Fruit fly (Drosophila melanogaster) whole organism, embryonic: ENCODE results near the gene Cpr23B.
A peak's percentile ranks its signal among the peaks of the same experiment; 100 is the strongest.

ENCODE experiments used
- CG10543 ChIP-seq: fragments of 200-800 bp; sonication (Bioruptor generic); optimal IDR thresholded peaks from 3 replicates; lab custom pipeline; 2017; ENCODE audit warnings: missing biosample characterization, mild to moderate bottlenecking, missing genetic modification characterization, moderate library complexity
- CG10565 ChIP-seq: fragments of 200-800 bp; sonication (Bioruptor generic); optimal IDR thresholded peaks from 3 replicates; lab custom pipeline; 2016; ENCODE audit warnings: missing biosample characterization, mild to moderate bottlenecking, missing genetic modification characterization
- CG12155 ChIP-seq: fragments of 200-800 bp; sonication (Bioruptor generic); optimal IDR thresholded peaks from 3 replicates; lab custom pipeline; 2016; ENCODE audit warnings: missing biosample characterization, missing genetic modification characterization
- CG12769 ChIP-seq: fragments of 200-800 bp; sonication (Bioruptor generic); optimal IDR thresholded peaks from 2 replicates; lab custom pipeline; 2019; ENCODE audit warnings: missing biosample characterization, mild to moderate bottlenecking, missing genetic modification characterization, moderate library complexity
- CG17802 ChIP-seq: fragments of 200-800 bp; sonication (Bioruptor generic); optimal IDR thresholded peaks from 2 replicates; lab custom pipeline; 2018; ENCODE audit warnings: missing biosample characterization, mild to moderate bottlenecking, missing genetic modification characterization, moderate library complexity
- CG2116 ChIP-seq: fragments of 200-800 bp; sonication (Bioruptor generic); optimal IDR thresholded peaks from 3 replicates; lab custom pipeline; 2018; ENCODE audit warnings: missing biosample characterization, mild to moderate bottlenecking, missing genetic modification characterization
- CG2875 ChIP-seq: fragments of 200-800 bp; sonication (Bioruptor generic); optimal IDR thresholded peaks from 2 replicates; lab custom pipeline; 2017; ENCODE audit warnings: missing biosample characterization, mild to moderate bottlenecking, missing genetic modification characterization, missing genetic modification reagents
- CG31388 ChIP-seq: fragments of 200-800 bp; sonication (Bioruptor generic); optimal IDR thresholded peaks from 2 replicates; lab custom pipeline; 2016; ENCODE audit warnings: missing biosample characterization, missing genetic modification characterization
- CG3163 ChIP-seq: fragments of 200-800 bp; sonication (Bioruptor generic); optimal IDR thresholded peaks from 3 replicates; lab custom pipeline; 2016; ENCODE audit warnings: missing biosample characterization, missing genetic modification characterization
- CG34376 ChIP-seq: fragments of 200-800 bp; sonication (Bioruptor generic); optimal IDR thresholded peaks from 2 replicates; lab custom pipeline; 2018; ENCODE audit warnings: missing biosample characterization, mild to moderate bottlenecking, missing genetic modification characterization
- CG3838 ChIP-seq: fragments of 200-800 bp; sonication (Bioruptor generic); optimal IDR thresholded peaks from 3 replicates; lab custom pipeline; 2016; ENCODE audit warnings: missing biosample characterization, missing genetic modification characterization
- CG3995 ChIP-seq: fragments of 200-800 bp; sonication (Bioruptor generic); optimal IDR thresholded peaks from 3 replicates; lab custom pipeline; 2016; ENCODE audit warnings: missing biosample characterization, missing genetic modification characterization
- CG4707 ChIP-seq: fragments of 200-800 bp; sonication (Bioruptor generic); optimal IDR thresholded peaks from 2 replicates; lab custom pipeline; 2018; ENCODE audit warnings: missing biosample characterization, mild to moderate bottlenecking, missing genetic modification characterization, moderate library complexity
- CG6854 ChIP-seq: fragments of 200-800 bp; sonication (Bioruptor generic); optimal IDR thresholded peaks from 3 replicates; lab custom pipeline; 2017; ENCODE audit warnings: missing biosample characterization, mild to moderate bottlenecking, missing genetic modification characterization
- Dad ChIP-seq: fragments of 200-800 bp; sonication (Bioruptor generic); optimal IDR thresholded peaks from 3 replicates; lab custom pipeline; 2016; ENCODE audit warnings: missing biosample characterization, missing genetic modification characterization
- E2f1 ChIP-seq: fragments of 200-800 bp; sonication (Bioruptor generic); IDR thresholded peaks from 2 replicates; pipeline ENCODE4 v1.3.6; 2022; ENCODE audit warnings: missing biosample characterization, missing genetic modification characterization
- ERR ChIP-seq: fragments of 200-800 bp; sonication (Bioruptor generic); optimal IDR thresholded peaks from 2 replicates; lab custom pipeline; 2016; ENCODE audit warnings: missing biosample characterization, missing genetic modification characterization
- GATAe ChIP-seq: fragments of 200-800 bp; sonication (Bioruptor generic); conservative IDR thresholded peaks from 2 replicates; pipeline ENCODE4 v1.3.6; 2022; ENCODE audit warnings: missing biosample characterization, missing genetic modification characterization
- Hand ChIP-seq: fragments of 200-800 bp; sonication (Bioruptor generic); optimal IDR thresholded peaks from 2 replicates; lab custom pipeline; 2017; ENCODE audit warnings: mild to moderate bottlenecking, missing biosample characterization, missing genetic modification reagents, missing genetic modification characterization
- Lhr ChIP-seq: fragments of 200-800 bp; sonication (Bioruptor generic); optimal IDR thresholded peaks from 3 replicates; lab custom pipeline; 2017; ENCODE audit warnings: mild to moderate bottlenecking, missing biosample characterization, missing genetic modification reagents, missing genetic modification characterization
- Lpt ChIP-seq: fragments of >200 bp; optimal IDR thresholded peaks from 2 replicates; lab custom pipeline; 2018; ENCODE audit warnings: missing biosample characterization, missing genetic modification characterization
- Med ChIP-seq: fragments of 200-800 bp; sonication (Bioruptor generic); peaks from one replicate; lab custom pipeline; 2016; ENCODE audit warnings: missing biosample characterization, missing genetic modification characterization, mild to moderate bottlenecking, inconsistent platforms, moderate library complexity
- Mes4 ChIP-seq: fragments of 200-800 bp; sonication (Bioruptor generic); optimal IDR thresholded peaks from 2 replicates; lab custom pipeline; 2016; ENCODE audit warnings: missing biosample characterization, missing genetic modification characterization
- NfI ChIP-seq: fragments of 200-800 bp; sonication (Bioruptor generic); optimal IDR thresholded peaks from 3 replicates; lab custom pipeline; 2018; ENCODE audit warnings: missing biosample characterization, mild to moderate bottlenecking, missing genetic modification characterization, moderate library complexity
- Pdp1 ChIP-seq, 2 experiments: fragments of 200-800 bp; sonication (Bioruptor generic); optimal IDR thresholded peaks; 3 replicates each; lab custom pipeline; 2016; ENCODE audit warnings: missing biosample characterization in 2 of 2, missing genetic modification characterization in 2 of 2, mild to moderate bottlenecking in 1 of 2, moderate library complexity in 1 of 2
- Ptx1 ChIP-seq: fragments of 200-800 bp; sonication (Bioruptor generic); IDR thresholded peaks from 2 replicates; pipeline ENCODE4 v1.3.6; 2022; ENCODE audit warnings: missing biosample characterization, missing genetic modification characterization
- TFAM ChIP-seq: fragments of 200-800 bp; sonication (Bioruptor generic); optimal IDR thresholded peaks from 2 replicates; lab custom pipeline; 2017; ENCODE audit warnings: missing biosample characterization, missing genetic modification characterization, inconsistent platforms
- Taf1 ChIP-seq: fragments of 200-800 bp; sonication (Bioruptor generic); IDR thresholded peaks from 2 replicates; pipeline ENCODE4 v1.3.6; 2022; ENCODE audit warnings: missing biosample characterization, missing genetic modification characterization
- chm ChIP-seq: fragments of 200-800 bp; sonication (Bioruptor generic); IDR thresholded peaks from 2 replicates; pipeline ENCODE4 v1.3.6; 2022; ENCODE audit warnings: missing biosample characterization, missing genetic modification characterization
- cwo ChIP-seq: fragments of 200-800 bp; sonication (Bioruptor generic); optimal IDR thresholded peaks from 3 replicates; lab custom pipeline; 2017; ENCODE audit warnings: missing biosample characterization, missing genetic modification characterization, mild to moderate bottlenecking, moderate library complexity, missing genetic modification reagents
- dimm ChIP-seq: fragments of 200-800 bp; sonication (Bioruptor generic); IDR thresholded peaks from 2 replicates; pipeline ENCODE4 v1.3.6; 2022; ENCODE audit warnings: missing biosample characterization, missing genetic modification characterization
- disco-r ChIP-seq: fragments of 200-800 bp; sonication (Bioruptor generic); optimal IDR thresholded peaks from 2 replicates; lab custom pipeline; 2016; ENCODE audit warnings: missing biosample characterization, missing genetic modification characterization
- exex ChIP-seq: fragments of 200-800 bp; sonication (Bioruptor generic); optimal IDR thresholded peaks from 4 replicates; lab custom pipeline; 2018; ENCODE audit warnings: missing biosample characterization, mild to moderate bottlenecking, missing genetic modification characterization, moderate library complexity
- fd102C ChIP-seq: fragments of 200-800 bp; sonication (Bioruptor generic); optimal IDR thresholded peaks from 2 replicates; lab custom pipeline; 2018; ENCODE audit warnings: missing biosample characterization, mild to moderate bottlenecking, missing genetic modification characterization, moderate library complexity
- ham ChIP-seq: fragments of 200-800 bp; sonication (Bioruptor generic); IDR thresholded peaks from 2 replicates; pipeline ENCODE4 v1.3.6; 2022; ENCODE audit warnings: missing biosample characterization, missing genetic modification characterization
- mirr ChIP-seq: fragments of 200-800 bp; sonication (Bioruptor generic); optimal IDR thresholded peaks from 3 replicates; lab custom pipeline; 2018; ENCODE audit warnings: missing biosample characterization, mild to moderate bottlenecking, missing genetic modification characterization
- scrt ChIP-seq: fragments of 200-800 bp; sonication (Bioruptor generic); optimal IDR thresholded peaks from 2 replicates; lab custom pipeline; 2018; ENCODE audit warnings: missing biosample characterization, mild to moderate bottlenecking, missing genetic modification characterization, moderate library complexity
- sd ChIP-seq: fragments of 200-800 bp; sonication (Bioruptor generic); optimal IDR thresholded peaks from 3 replicates; lab custom pipeline; 2018; ENCODE audit warnings: missing biosample characterization, mild to moderate bottlenecking, missing genetic modification characterization, moderate library complexity
- sens-2 ChIP-seq: fragments of 200-800 bp; sonication (Bioruptor generic); IDR thresholded peaks from 2 replicates; pipeline ENCODE4 v1.3.6; 2022; ENCODE audit warnings: missing biosample characterization, missing genetic modification characterization
- sug ChIP-seq: fragments of 200-800 bp; optimal IDR thresholded peaks from 2 replicates; lab custom pipeline; 2019; ENCODE audit warnings: missing biosample characterization, mild to moderate bottlenecking, missing genetic modification characterization, moderate library complexity
- unc-4 ChIP-seq: fragments of 200-800 bp; sonication (Bioruptor generic); IDR thresholded peaks from 2 replicates; pipeline ENCODE4 v1.3.6; 2022; ENCODE audit warnings: missing biosample characterization, missing genetic modification characterization; ENCODE audit not compliant: partially characterized antibody

Gene Cpr23B

dm6 chr2L:2800956-2801776 lies 37.0 kb upstream of the Cpr23B start (continued):
- TF ChIP-seq GATAe (GFP tag; lab: Robert Waterston, UW) (peak; percentile 26; the same call in 1 of the 2 replicates), CG3995 (GFP tag; lab: Kevin White, UChicago) (peak; percentile 66), Hand (GFP tag; lab: Kevin White, UChicago) (no peak), ERR (GFP tag; lab: Kevin White, UChicago) (no peak), mirr (peak; percentile 86), ham (GFP tag; lab: Robert Waterston, UW) (no peak), chm (GFP tag; lab: Robert Waterston, UW) (no peak), CG10565 (GFP tag; lab: Kevin White, UChicago) (no peak), NfI (GFP tag; lab: Kevin White, UChicago) (no peak), sug (tag; lab: Kevin White, UChicago) (peak; percentile 86), CG12769 (tag; lab: Kevin White, UChicago) (peak; percentile 47), cwo (GFP tag; lab: Kevin White, UChicago) (peak; percentile 83), fd102C (no peak), Mes4 (no peak), Lpt (GFP tag; lab: Kevin White, UChicago) (no peak), unc-4 (GFP tag; lab: Robert Waterston, UW) (no peak), Ptx1 (GFP tag; lab: Robert Waterston, UW) (no peak), CG2116 (no peak), TFAM (GFP tag; lab: Kevin White, UChicago) (no peak), E2f1 (GFP tag; lab: Robert Waterston, UW) (no peak), CG34376 (GFP tag; lab: Kevin White, UChicago) (peak; percentile 77), disco-r (GFP tag; lab: Kevin White, UChicago) (no peak), Lhr (GFP tag; lab: Kevin White, UChicago) (no peak), CG10543 (GFP tag; lab: Kevin White, UChicago) (peak; percentile 29), Med (GFP tag; lab: Kevin White, UChicago) (no peak), CG31388 (GFP tag; lab: Kevin White, UChicago) (no peak), CG6854 (GFP tag; lab: Kevin White, UChicago) (no peak), Pdp1 (GFP tag; optimal IDR thresholded peaks at IDR 0.05; lab: Kevin White, UChicago) (peak in 1 of 2 experiments; percentile 25), CG3838 (GFP tag; lab: Kevin White, UChicago) (no peak), Dad (no peak), CG3163 (GFP tag; lab: Kevin White, UChicago) (no peak), Taf1 (GFP tag; lab: Robert Waterston, UW) (no peak), scrt (GFP tag; lab: Kevin White, UChicago) (no peak), dimm (GFP tag; lab: Robert Waterston, UW) (no peak), sd (tag; lab: Kevin White, UChicago) (peak; percentile 70), exex (tag; lab: Kevin White, UChicago) (peak; percentile 93), CG17802 (tag; lab: Kevin White, UChicago) (no peak), sens-2 (GFP tag; lab: Robert Waterston, UW) (no peak), CG2875 (GFP tag; lab: Kevin White, UChicago) (no peak), CG4707 (GFP tag; lab: Kevin White, UChicago) (no peak), CG12155 (GFP tag; lab: Kevin White, UChicago) (no peak)
- TF ChIP-seq, all 482 proteins: peak for 24
